Fruit fly (Drosophila melanogaster) whole organism, wandering third instar larva: Measurements from ENCODE around the gene trus.
"Not testable (repeated sequence)": the region's sequence is repeated elsewhere in the genome, so short reads cannot be mapped to it uniquely, and the experiment has no call there.

Experiments used
- Jra ChIP-seq: sonication (Bioruptor generic); optimal IDR thresholded peaks from 2 replicates; lab custom pipeline; 2016; ENCODE audit warnings: missing biosample characterization, missing genetic modification characterization
- dmrt93B ChIP-seq: fragments of 200-800 bp; sonication (Bioruptor generic); optimal IDR thresholded peaks from 2 replicates; lab custom pipeline; 2018; ENCODE audit warnings: missing biosample characterization, mild to moderate bottlenecking, missing genetic modification characterization
- dsf ChIP-seq: sonication (Bioruptor generic); optimal IDR thresholded peaks from 2 replicates; lab custom pipeline; 2016; ENCODE audit warnings: missing biosample characterization, missing genetic modification characterization, borderline replicate concordance
- lola ChIP-seq: fragments of >200 bp; optimal IDR thresholded peaks from 2 replicates; lab custom pipeline; 2017; ENCODE audit warnings: missing biosample characterization, missing genetic modification characterization
- woc ChIP-seq: sonication (Bioruptor generic); optimal IDR thresholded peaks from 2 replicates; lab custom pipeline; 2016; ENCODE audit warnings: missing biosample characterization, mild to moderate bottlenecking, missing genetic modification characterization

trus gene

DNA sequence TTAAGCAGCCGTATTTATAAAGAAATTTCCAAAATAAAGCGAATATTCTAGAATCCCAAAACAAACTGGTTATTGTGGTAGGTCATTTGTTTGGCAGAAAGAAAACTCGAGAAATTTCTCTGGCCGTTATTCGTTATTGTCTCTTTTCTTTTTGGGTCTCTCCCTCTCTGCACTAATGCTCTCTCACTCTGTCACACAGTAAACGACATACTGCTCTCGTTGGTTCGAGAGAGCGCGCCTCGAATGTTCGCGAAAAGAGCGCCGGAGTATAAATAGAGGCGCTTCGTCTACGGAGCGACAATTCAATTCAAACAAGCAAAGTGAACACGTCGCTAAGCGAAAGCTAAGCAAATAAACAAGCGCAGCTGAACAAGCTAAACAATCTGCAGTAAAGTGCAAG lies 45.8 kb downstream of the trus start, which contains the start of gene Hsp70Bbb:
Hsp70Bbb (plus strand) TSS at position 301 of the 400 bp plus-strand sequence.
- TF ChIP-seq woc; lola; dmrt93B (GFP tag; lab: Kevin White, UChicago): not testable (repeated sequence)

DNA sequence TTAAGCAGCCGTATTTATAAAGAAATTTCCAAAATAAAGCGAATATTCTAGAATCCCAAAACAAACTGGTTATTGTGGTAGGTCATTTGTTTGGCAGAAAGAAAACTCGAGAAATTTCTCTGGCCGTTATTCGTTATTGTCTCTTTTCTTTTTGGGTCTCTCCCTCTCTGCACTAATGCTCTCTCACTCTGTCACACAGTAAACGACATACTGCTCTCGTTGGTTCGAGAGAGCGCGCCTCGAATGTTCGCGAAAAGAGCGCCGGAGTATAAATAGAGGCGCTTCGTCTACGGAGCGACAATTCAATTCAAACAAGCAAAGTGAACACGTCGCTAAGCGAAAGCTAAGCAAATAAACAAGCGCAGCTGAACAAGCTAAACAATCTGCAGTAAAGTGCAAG lies 49.1 kb downstream of the trus start, which contains the start of gene Hsp70Bb:
Hsp70Bb (plus strand) TSS at position 301 of the 400 bp plus-strand sequence.
- not testable (repeated sequence) for TF ChIP-seq Jra (GFP tag; lab: Kevin White, UChicago); woc; dsf (GFP tag; lab: Kevin White, UChicago)
